Worm (Caenorhabditis elegans) whole organism, young adult: ENCODE measurements around the gene F56C9.8.

Source experiments
- B0019.2 ChIP-seq: fragments of 200-800 bp; sonication (Bioruptor generic); conservative IDR thresholded peaks from 2 replicates; pipeline ENCODE4 v1.3.6; 2022; ENCODE audit warnings: missing genetic modification reagents, missing genetic modification characterization, missing compliant biosample characterization
- D2030.7 ChIP-seq: fragments of 200-800 bp; sonication (Bioruptor generic); IDR thresholded peaks from 2 replicates; pipeline ENCODE4 v1.3.6; 2022; ENCODE audit warnings: missing genetic modification reagents, missing genetic modification characterization, missing compliant biosample characterization
- F49E8.2 ChIP-seq: sonication (generic microtip); optimal IDR thresholded peaks from 3 replicates; lab custom pipeline; 2017; ENCODE audit warnings: missing genetic modification characterization, mild to moderate bottlenecking, missing compliant biosample characterization, antibody characterized with exemption, moderate library complexity; ENCODE audit not compliant: insufficient read depth
- Y53F4B.3 ChIP-seq: fragments of 200-800 bp; sonication (Bioruptor generic); IDR thresholded peaks from 2 replicates; pipeline ENCODE4 v1.3.6; 2022; ENCODE audit warnings: missing genetic modification reagents, missing genetic modification characterization, missing compliant biosample characterization
- atf-7 ChIP-seq: sonication (generic microtip); optimal IDR thresholded peaks from 2 replicates; lab custom pipeline; 2017; ENCODE audit warnings: mild to moderate bottlenecking, missing genetic modification characterization, missing compliant biosample characterization
- attf-6 ChIP-seq: fragments of 200-800 bp; sonication (Bioruptor generic); IDR thresholded peaks from 2 replicates; pipeline ENCODE4 v1.3.6; 2022; ENCODE audit warnings: missing genetic modification reagents, missing genetic modification characterization, missing compliant biosample characterization
- bed-1 ChIP-seq: fragments of 200-800 bp; sonication (Bioruptor generic); IDR thresholded peaks from 2 replicates; pipeline ENCODE4 v1.3.6; 2022; ENCODE audit warnings: missing genetic modification reagents, missing genetic modification characterization, missing compliant biosample characterization
- cebp-1 ChIP-seq, 2 experiments: fragments of 200-800 bp in 1 of 2; sonication (Bioruptor generic) in 1 of 2; sonication (generic microtip) in 1 of 2; IDR thresholded peaks in 1 of 2; optimal IDR thresholded peaks in 1 of 2; 2 replicates each; pipeline versions ENCODE4 v1.3.6 to Lab custom; 2017 to 2022; ENCODE audit warnings: missing compliant biosample characterization in 2 of 2, missing genetic modification characterization in 2 of 2, mild to moderate bottlenecking in 1 of 2, missing genetic modification reagents in 1 of 2, moderate library complexity in 1 of 2
- ceh-27 ChIP-seq: fragments of 200-800 bp; sonication (Bioruptor generic); optimal IDR thresholded peaks from 2 replicates; lab custom pipeline; 2018; ENCODE audit warnings: mild to moderate bottlenecking, missing genetic modification characterization, moderate library complexity, missing compliant biosample characterization
- efl-1 ChIP-seq: fragments of 150-350 bp; optimal IDR thresholded peaks from 2 replicates; lab custom pipeline; 2014; ENCODE audit warnings: missing biosample characterization, missing genetic modification reagents, missing genetic modification characterization
- egl-18 ChIP-seq: fragments of 200-800 bp; sonication (Bioruptor generic); IDR thresholded peaks from 2 replicates; pipeline ENCODE4 v1.3.6; 2022; ENCODE audit warnings: missing genetic modification reagents, missing genetic modification characterization, missing compliant biosample characterization
- lin-40 ChIP-seq: sonication (generic microtip); optimal IDR thresholded peaks from 2 replicates; lab custom pipeline; 2016; ENCODE audit warnings: missing genetic modification characterization, mild to moderate bottlenecking, missing compliant biosample characterization, missing genotype, missing genetic modification reagents
- lir-1 ChIP-seq: fragments of 200-800 bp; sonication (Bioruptor generic); conservative IDR thresholded peaks from 2 replicates; pipeline ENCODE4 v1.3.6; 2022; ENCODE audit warnings: missing genetic modification reagents, missing genetic modification characterization, missing compliant biosample characterization
- lsl-1 ChIP-seq: fragments of 200-800 bp; sonication (Bioruptor generic); optimal IDR thresholded peaks from 2 replicates; lab custom pipeline; 2018; ENCODE audit warnings: mild to moderate bottlenecking, missing genetic modification characterization, moderate library complexity, missing compliant biosample characterization
- lsy-27 ChIP-seq: sonication (generic microtip); optimal IDR thresholded peaks from 2 replicates; lab custom pipeline; 2017; ENCODE audit warnings: missing genetic modification characterization, mild to moderate bottlenecking, missing compliant biosample characterization, antibody characterized with exemption, missing genotype, borderline replicate concordance; ENCODE audit not compliant: insufficient read depth
- madf-3 ChIP-seq: fragments of 200-800 bp; sonication (Bioruptor generic); IDR thresholded peaks from 2 replicates; pipeline ENCODE4 v1.3.6; 2022; ENCODE audit warnings: missing genetic modification reagents, missing genetic modification characterization, missing compliant biosample characterization
- madf-6 ChIP-seq: fragments of 200-800 bp; sonication (Bioruptor generic); IDR thresholded peaks from 2 replicates; pipeline ENCODE4 v1.3.6; 2022; ENCODE audit warnings: missing genetic modification reagents, missing genetic modification characterization, missing compliant biosample characterization
- mcd-1 ChIP-seq: fragments of 200-800 bp; sonication (Bioruptor generic); IDR thresholded peaks from 2 replicates; pipeline ENCODE4 v1.3.6; 2022; ENCODE audit warnings: missing genetic modification reagents, missing genetic modification characterization, missing compliant biosample characterization
- mxl-1 ChIP-seq: sonication (generic microtip); optimal IDR thresholded peaks from 2 replicates; lab custom pipeline; 2016; ENCODE audit warnings: missing genetic modification characterization, missing compliant biosample characterization
- nfya-2 ChIP-seq: fragments of 200-800 bp; sonication (Bioruptor generic); IDR thresholded peaks from 2 replicates; pipeline ENCODE4 v1.3.6; 2022; ENCODE audit warnings: missing genetic modification reagents, missing genetic modification characterization, missing compliant biosample characterization
- nfyb-1 ChIP-seq: fragments of 200-800 bp; sonication (Bioruptor generic); IDR thresholded peaks from 2 replicates; pipeline ENCODE4 v1.3.6; 2022; ENCODE audit warnings: missing genetic modification reagents, missing genetic modification characterization, missing compliant biosample characterization
- pha-4 ChIP-seq: fragments of 150-350 bp; sonication (generic microtip); optimal IDR thresholded peaks from 2 replicates; lab custom pipeline; 2014; ENCODE audit warnings: missing biosample characterization, missing genetic modification reagents, missing genetic modification characterization
- rcor-1 ChIP-seq: fragments of 200-800 bp; sonication (Bioruptor generic); IDR thresholded peaks from 2 replicates; pipeline ENCODE4 v1.3.6; 2022; ENCODE audit warnings: missing genetic modification reagents, missing genetic modification characterization, missing compliant biosample characterization
- sdz-38 ChIP-seq: sonication (generic microtip); optimal IDR thresholded peaks from 2 replicates; lab custom pipeline; 2016; ENCODE audit warnings: missing genotype, missing genetic modification characterization, missing compliant biosample characterization
- snpc-1.3 ChIP-seq: sonication (generic microtip); optimal IDR thresholded peaks from 2 replicates; lab custom pipeline; 2017; ENCODE audit warnings: missing genetic modification characterization, mild to moderate bottlenecking, missing compliant biosample characterization, antibody characterized with exemption, moderate library complexity, missing genotype, missing genetic modification reagents; ENCODE audit not compliant: insufficient read depth
- somi-1 ChIP-seq: fragments of 200-800 bp; sonication (Bioruptor generic); optimal IDR thresholded peaks from 2 replicates; lab custom pipeline; 2018; ENCODE audit warnings: mild to moderate bottlenecking, missing genetic modification characterization, missing compliant biosample characterization
- unc-62 ChIP-seq: fragments of 150-350 bp; optimal IDR thresholded peaks from 2 replicates; lab custom pipeline; 2014; ENCODE audit warnings: missing biosample characterization, missing genetic modification reagents, missing genetic modification characterization
- xnd-1 ChIP-seq: sonication (generic microtip); optimal IDR thresholded peaks from 2 replicates; lab custom pipeline; 2016; ENCODE audit warnings: missing genotype, missing genetic modification reagents, missing genetic modification characterization, missing compliant biosample characterization
- ztf-18 ChIP-seq: sonication (generic microtip); optimal IDR thresholded peaks from 2 replicates; lab custom pipeline; 2016; ENCODE audit warnings: missing genotype, mild to moderate bottlenecking, missing genetic modification characterization, missing compliant biosample characterization
- ztf-26 ChIP-seq: sonication (generic microtip); optimal IDR thresholded peaks from 2 replicates; lab custom pipeline; 2017; ENCODE audit warnings: missing genetic modification characterization, missing compliant biosample characterization
- ztf-28 ChIP-seq: fragments of 200-800 bp; sonication (Bioruptor generic); IDR thresholded peaks from 2 replicates; pipeline ENCODE4 v1.3.6; 2022; ENCODE audit warnings: missing genetic modification reagents, missing genetic modification characterization, missing compliant biosample characterization
- ztf-3 ChIP-seq: fragments of 200-800 bp; sonication (Bioruptor generic); optimal IDR thresholded peaks from 2 replicates; lab custom pipeline; 2018; ENCODE audit warnings: mild to moderate bottlenecking, missing genetic modification characterization, missing compliant biosample characterization

Gene F56C9.8

ce11 chrIII:7300169-7300568 is 19.1 kb downstream of the F56C9.8 start:
- TF ChIP-seq lin-40 (tag; lab: Kevin White, UChicago) (peak; percentile 7), bed-1 (no peak), ztf-26 (tag; lab: Kevin White, UChicago) (peak; percentile 18)

ce11 chrIII:7299466-7299865 is 19.8 kb downstream of the F56C9.8 start, which contains the start of the genes B0361.14 and B0361.9:
Gene B0361.14 (minus strand): TSS chrIII:7299531.
Gene B0361.9 (minus strand): TSS chrIII:7299631.
- TF ChIP-seq ztf-28 (no peak), pha-4 (tag; lab: Kevin White, UChicago) (no peak), ztf-26 (tag; lab: Kevin White, UChicago) (no peak), snpc-1.3 (tag; lab: Kevin White, UChicago) (no peak), D2030.7 (GFP tag; lab: Robert Waterston, UW) (no peak), unc-62 (GFP tag; lab: Kevin White, UChicago) (no peak), attf-6 (GFP tag; lab: Robert Waterston, UW) (no peak), ztf-3 (no peak), F49E8.2 (tag; lab: Kevin White, UChicago) (no peak), rcor-1 (GFP tag; lab: Robert Waterston, UW) (no peak), nfya-2 (GFP tag; lab: Robert Waterston, UW) (no peak)

ce11 chrIII:7298045-7298444 is 21.3 kb downstream of the F56C9.8 start:
- TF ChIP-seq mxl-1 (tag; lab: Kevin White, UChicago): no peak
- TF ChIP-seq, all 124 proteins: peak for 0

ce11 chrIII:7297045-7297680 is 22.1 kb downstream of the F56C9.8 start:
- TF ChIP-seq atf-7 (tag; lab: Kevin White, UChicago) (peak; percentile 31), lin-40 (tag; lab: Kevin White, UChicago) (peak; percentile 31), egl-18 (no peak)

- TF ChIP-seq ceh-27 (GFP tag; lab: Kevin White, UChicago): peak; percentile 12
- TF ChIP-seq lin-40 (tag; lab: Kevin White, UChicago): no peak
- TF ChIP-seq nfyb-1 (GFP tag; lab: Robert Waterston, UW): 0 out of 2 replicates have a peak, but pooled peaks have one; percentile 31
- TF ChIP-seq, all 124 proteins: peak for 2
Observed at ce11 chrIII:7296092-7296668, 23.1 kb downstream of the F56C9.8 start.

- TF ChIP-seq lsy-27 (tag; lab: Kevin White, UChicago): no peak
- TF ChIP-seq D2030.7 (GFP tag; lab: Robert Waterston, UW): peak; percentile 44; the same call in 1 of the 2 replicates
- no peak for TF ChIP-seq ztf-18 (tag; lab: Kevin White, UChicago)
- TF ChIP-seq lir-1: no peak
- peak; percentile 10; the same call in 1 of the 2 replicates for TF ChIP-seq madf-6 (GFP tag; lab: Robert Waterston, UW)
- no peak for TF ChIP-seq somi-1 (GFP tag; lab: Kevin White, UChicago)
- TF ChIP-seq lsl-1 (GFP tag; lab: Kevin White, UChicago): peak; percentile 69
- TF ChIP-seq madf-3 (GFP tag; lab: Robert Waterston, UW): no peak
- TF ChIP-seq Y53F4B.3 (GFP tag; lab: Robert Waterston, UW): no peak
- no peak for TF ChIP-seq mcd-1 (GFP tag; lab: Robert Waterston, UW)
- no peak for TF ChIP-seq xnd-1 (tag; lab: Kevin White, UChicago)
- no peak for TF ChIP-seq sdz-38 (tag; lab: Kevin White, UChicago)
- TF ChIP-seq efl-1 (GFP tag; lab: Kevin White, UChicago): peak; percentile 16
- no peak for TF ChIP-seq cebp-1 (GFP tag; IDR thresholded peaks at IDR 0.05; lab: Robert Waterston, UW)
- TF ChIP-seq cebp-1 (tag; optimal IDR thresholded peaks at IDR 0.05; lab: Kevin White, UChicago): no peak
- no peak for TF ChIP-seq B0019.2 (GFP tag; lab: Robert Waterston, UW)
- TF ChIP-seq, all 124 proteins: peak for 4
Observed at ce11 chrIII:7293075-7293684, 26.1 kb downstream of the F56C9.8 start, which contains the start of gene cwf-19L2. Gene cwf-19L2 (plus strand): TSS chrIII:7293634.
